Fruit fly (Drosophila melanogaster): ENCODE results near the gene CG3168.

Gene CG3168

dm6 chrX:6759184-6759965 lies 19.6 kb upstream of the CG3168 start (continued):
- TF ChIP-seq cato (GFP tag; optimal IDR thresholded peaks at IDR 0.05; ENCODE audit: borderline replicate concordance): no peak
- no peak for TF ChIP-seq Abd-B (GFP tag; optimal IDR thresholded peaks at IDR 0.05)
- no peak for TF ChIP-seq Mrtf (GFP tag; IDR thresholded peaks at IDR 0.05)
- no peak for TF ChIP-seq Eip74EF (GFP tag; optimal IDR thresholded peaks at IDR 0.05)
- no peak for TF ChIP-seq Bdp1 (GFP tag; optimal IDR thresholded peaks at IDR 0.05)
- no peak for TF ChIP-seq NK7.1 (GFP tag; optimal IDR thresholded peaks at IDR 0.05)
- no peak for TF ChIP-seq Ptx1 (GFP tag; IDR thresholded peaks at IDR 0.05)
- peak; percentile 16 for TF ChIP-seq CG8290 (GFP tag; optimal IDR thresholded peaks at IDR 0.05)
- peak in 1 of 2 experiments; percentile 62 for TF ChIP-seq CG8290 (tag; optimal IDR thresholded peaks at IDR 0.05)
- no peak for TF ChIP-seq tio (GFP tag; optimal IDR thresholded peaks at IDR 0.05)
- TF ChIP-seq CG16813 (GFP tag; IDR thresholded peaks at IDR 0.05; ENCODE audit: partially characterized antibody): peak; percentile 67
- TF ChIP-seq Ada2b (GFP tag; IDR thresholded peaks at IDR 0.05): no peak
- no peak for TF ChIP-seq chif (GFP tag; optimal IDR thresholded peaks at IDR 0.05)
- TF ChIP-seq BEAF-32 (GFP tag; optimal IDR thresholded peaks at IDR 0.05): peak; percentile 75
- no peak for TF ChIP-seq CG6175 (GFP tag; IDR thresholded peaks at IDR 0.05)
- peak; percentile 48 for TF ChIP-seq Sin3A (optimal IDR thresholded peaks at IDR 0.05)
- TF ChIP-seq BtbVII (GFP tag; optimal IDR thresholded peaks at IDR 0.05): no peak
- TF ChIP-seq Dll (GFP tag; IDR thresholded peaks at IDR 0.05; ENCODE audit: partially characterized antibody): peak; percentile 88
- TF ChIP-seq so (GFP tag; IDR thresholded peaks at IDR 0.05): no peak
- TF ChIP-seq Blimp-1 (GFP tag; optimal IDR thresholded peaks at IDR 0.05): no peak
- no peak for TF ChIP-seq CTCF (GFP tag; optimal IDR thresholded peaks at IDR 0.05)
- TF ChIP-seq grn (GFP tag; optimal IDR thresholded peaks at IDR 0.05): no peak
- peak; percentile 83 for TF ChIP-seq CG34224 (GFP tag; IDR thresholded peaks at IDR 0.05; ENCODE audit: partially characterized antibody)
- no peak for TF ChIP-seq CG16815 (GFP tag; optimal IDR thresholded peaks at IDR 0.05)
- TF ChIP-seq ftz-f1 (GFP tag; optimal IDR thresholded peaks at IDR 0.05): peak; percentile 31
- peak; percentile 27 for TF ChIP-seq Dp (GFP tag; optimal IDR thresholded peaks at IDR 0.05)
- no peak for TF ChIP-seq CG33557 (GFP tag; optimal IDR thresholded peaks at IDR 0.05)
- TF ChIP-seq jigr1 (GFP tag; IDR thresholded peaks at IDR 0.05): no peak
- TF ChIP-seq jumu (GFP tag; optimal IDR thresholded peaks at IDR 0.05): peak; percentile 8
- TF ChIP-seq knrl (GFP tag; IDR thresholded peaks at IDR 0.05; ENCODE audit: partially characterized antibody): peak; percentile 74
- no peak for TF ChIP-seq PHDP (tag; optimal IDR thresholded peaks at IDR 0.05)
- TF ChIP-seq CG1792 (GFP tag; optimal IDR thresholded peaks at IDR 0.05): no peak
- TF ChIP-seq zfh1 (GFP tag; IDR thresholded peaks at IDR 0.05): no peak
- TF ChIP-seq pnt (GFP tag; optimal IDR thresholded peaks at IDR 0.05): no peak
- no peak for TF ChIP-seq scrt (GFP tag; optimal IDR thresholded peaks at IDR 0.05)
- TF ChIP-seq CG10267 (tag; optimal IDR thresholded peaks at IDR 0.05): no peak
- peak; percentile 87 for TF ChIP-seq Sry-δ (GFP tag; optimal IDR thresholded peaks at IDR 0.05)
- TF ChIP-seq CG11695 (GFP tag; IDR thresholded peaks at IDR 0.05): no peak
- TF ChIP-seq gsb-n (tag; optimal IDR thresholded peaks at IDR 0.05): no peak
- TF ChIP-seq ab (GFP tag; optimal IDR thresholded peaks at IDR 0.05): no peak
- no peak for TF ChIP-seq Neu2 (GFP tag; optimal IDR thresholded peaks at IDR 0.05; ENCODE audit: borderline replicate concordance)
- TF ChIP-seq Trl (optimal IDR thresholded peaks at IDR 0.05): no peak
- TF ChIP-seq Trl (GFP tag; optimal IDR thresholded peaks at IDR 0.05): peak; percentile 13
- TF ChIP-seq E2f1 (GFP tag; IDR thresholded peaks at IDR 0.05): no peak
- TF ChIP-seq lmd (GFP tag; IDR thresholded peaks at IDR 0.05): no peak
- no peak for TF ChIP-seq cas (GFP tag; IDR thresholded peaks at IDR 0.05)
- TF ChIP-seq CG1603 (tag; optimal IDR thresholded peaks at IDR 0.05): no peak
- peak; percentile 37 for TF ChIP-seq gfzf (GFP tag; optimal IDR thresholded peaks at IDR 0.05)
- TF ChIP-seq CG31224 (GFP tag; IDR thresholded peaks at IDR 0.05): no peak
- TF ChIP-seq Antp (GFP tag; optimal IDR thresholded peaks at IDR 0.05): no peak
- TF ChIP-seq tx (GFP tag; optimal IDR thresholded peaks at IDR 0.05): no peak

Measured in whole organism, embryonic.